Fruit fly (Drosophila melanogaster) whole organism, embryonic: ENCODE results near the gene CG7879.

Experiments used
- Asciz ChIP-seq: fragments of 200-800 bp; sonication (Bioruptor generic); optimal IDR thresholded peaks from 2 replicates; lab custom pipeline; 2017; ENCODE audit warnings: missing biosample characterization, mild to moderate bottlenecking, missing genetic modification characterization, missing genetic modification reagents
- Awh ChIP-seq: fragments of 200-800 bp; sonication (Bioruptor generic); IDR thresholded peaks from 2 replicates; pipeline ENCODE4, ENCODE4 v1.3.6; 2022; ENCODE audit warnings: missing biosample characterization, missing genetic modification characterization
- Blimp-1 ChIP-seq: fragments of 200-800 bp; sonication (Bioruptor generic); optimal IDR thresholded peaks from 3 replicates; lab custom pipeline; 2018; ENCODE audit warnings: missing biosample characterization, missing genetic modification characterization, mild to moderate bottlenecking, moderate library complexity, missing genetic modification reagents
- CG10321 ChIP-seq: fragments of 200-800 bp; sonication (Bioruptor generic); IDR thresholded peaks from 2 replicates; pipeline ENCODE4 v1.3.6; 2022; ENCODE audit warnings: missing biosample characterization, missing genetic modification characterization
- CG10565 ChIP-seq: fragments of 200-800 bp; sonication (Bioruptor generic); optimal IDR thresholded peaks from 3 replicates; lab custom pipeline; 2016; ENCODE audit warnings: missing biosample characterization, mild to moderate bottlenecking, missing genetic modification characterization
- CG12299 ChIP-seq: fragments of 200-800 bp; sonication (Bioruptor generic); optimal IDR thresholded peaks from 2 replicates; lab custom pipeline; 2018; ENCODE audit warnings: missing biosample characterization, mild to moderate bottlenecking, missing genetic modification characterization
- CG12659 ChIP-seq: fragments of 200-800 bp; sonication (Bioruptor generic); optimal IDR thresholded peaks from 3 replicates; lab custom pipeline; 2017; ENCODE audit warnings: mild to moderate bottlenecking, missing biosample characterization, missing genetic modification reagents, missing genetic modification characterization
- CG15696 ChIP-seq: fragments of 200-800 bp; sonication (Bioruptor generic); optimal IDR thresholded peaks from 2 replicates; lab custom pipeline; 2019; ENCODE audit warnings: missing biosample characterization, mild to moderate bottlenecking, missing genetic modification characterization, moderate library complexity
- CG1647 ChIP-seq: fragments of 200-800 bp; sonication (Bioruptor generic); optimal IDR thresholded peaks from 3 replicates; lab custom pipeline; 2016; ENCODE audit warnings: missing biosample characterization, missing genetic modification characterization
- CG18619 ChIP-seq: fragments of 200-800 bp; sonication (Bioruptor generic); optimal IDR thresholded peaks from 3 replicates; lab custom pipeline; 2017; ENCODE audit warnings: missing biosample characterization, mild to moderate bottlenecking, missing genetic modification characterization
- CG32772 ChIP-seq: fragments of 200-800 bp; sonication (Bioruptor generic); IDR thresholded peaks from 2 replicates; pipeline ENCODE4 v1.3.6; 2022; ENCODE audit warnings: missing biosample characterization, missing genetic modification characterization
- CG3838 ChIP-seq: fragments of 200-800 bp; sonication (Bioruptor generic); optimal IDR thresholded peaks from 3 replicates; lab custom pipeline; 2016; ENCODE audit warnings: missing biosample characterization, missing genetic modification characterization
- CG43689 ChIP-seq: fragments of 200-800 bp; sonication (Bioruptor generic); IDR thresholded peaks from 2 replicates; pipeline ENCODE4 v1.3.6; 2022; ENCODE audit warnings: missing biosample characterization, missing genetic modification characterization
- CG4617 ChIP-seq: fragments of 200-800 bp; sonication (Bioruptor generic); optimal IDR thresholded peaks from 3 replicates; lab custom pipeline; 2016; ENCODE audit warnings: missing biosample characterization, missing genetic modification characterization, borderline replicate concordance
- CG5180 ChIP-seq: fragments of 200-800 bp; sonication (Bioruptor generic); optimal IDR thresholded peaks from 3 replicates; lab custom pipeline; 2017; ENCODE audit warnings: missing biosample characterization, missing genetic modification characterization, mild to moderate bottlenecking, moderate library complexity, missing genetic modification reagents
- CG6791 ChIP-seq: fragments of 200-800 bp; sonication (Bioruptor generic); IDR thresholded peaks from 3 replicates; pipeline ENCODE4 v1.3.6; 2022; ENCODE audit warnings: missing biosample characterization, missing genetic modification characterization; ENCODE audit not compliant: partially characterized antibody
- CG7372 ChIP-seq: fragments of 200-800 bp; sonication (Bioruptor generic); IDR thresholded peaks from 2 replicates; pipeline ENCODE4 v1.3.6; 2022; ENCODE audit warnings: missing biosample characterization, missing genetic modification characterization
- CG7556 ChIP-seq: fragments of 200-800 bp; sonication (Bioruptor generic); optimal IDR thresholded peaks from 2 replicates; lab custom pipeline; 2017; ENCODE audit warnings: missing biosample characterization, mild to moderate bottlenecking, missing genetic modification characterization
- CG7839 ChIP-seq: fragments of 200-800 bp; sonication (Bioruptor generic); optimal IDR thresholded peaks from 3 replicates; lab custom pipeline; 2018; ENCODE audit warnings: missing biosample characterization, mild to moderate bottlenecking, missing genetic modification characterization, moderate library complexity
- CG9797 ChIP-seq: fragments of 200-800 bp; sonication (Bioruptor generic); optimal IDR thresholded peaks from 3 replicates; lab custom pipeline; 2018; ENCODE audit warnings: missing biosample characterization, mild to moderate bottlenecking, missing genetic modification characterization
- CG9932 ChIP-seq: fragments of 200-800 bp; sonication (Bioruptor generic); IDR thresholded peaks from 2 replicates; pipeline ENCODE4 v1.3.6; 2022; ENCODE audit warnings: missing biosample characterization, missing genetic modification characterization
- Doc3 ChIP-seq: fragments of 200-800 bp; sonication (Bioruptor generic); IDR thresholded peaks from 3 replicates; pipeline ENCODE4 v1.3.6; 2022; ENCODE audit warnings: missing biosample characterization, missing genetic modification characterization; ENCODE audit not compliant: partially characterized antibody
- Drgx ChIP-seq: fragments of 200-800 bp; sonication (Bioruptor generic); IDR thresholded peaks from 2 replicates; pipeline ENCODE4 v1.3.6; 2022; ENCODE audit warnings: missing biosample characterization, missing genetic modification characterization
- E2f2 ChIP-seq: fragments of 200-800 bp; sonication (Bioruptor generic); IDR thresholded peaks from 2 replicates; pipeline ENCODE4 v1.3.6; 2022; ENCODE audit warnings: missing biosample characterization, missing genetic modification characterization
- Eip74EF ChIP-seq, 2 experiments: fragments of 200-800 bp in 1 of 2; fragments of >200 bp in 1 of 2; sonication (Bioruptor generic) in 1 of 2; optimal IDR thresholded peaks; 2 replicates each; lab custom pipeline; 2017 to 2019; ENCODE audit warnings: missing biosample characterization in 2 of 2, missing genetic modification characterization in 2 of 2, mild to moderate bottlenecking in 1 of 2, moderate library complexity in 1 of 2
- HLH54F ChIP-seq: fragments of 200-800 bp; sonication (Bioruptor generic); optimal IDR thresholded peaks from 3 replicates; lab custom pipeline; 2016; ENCODE audit warnings: missing biosample characterization, missing genetic modification characterization
- Max ChIP-seq: fragments of 200-800 bp; sonication (Bioruptor generic); optimal IDR thresholded peaks from 2 replicates; lab custom pipeline; 2016; ENCODE audit warnings: missing biosample characterization, mild to moderate bottlenecking, missing genetic modification characterization
- NC2β ChIP-seq: fragments of 200-800 bp; sonication (Bioruptor generic); optimal IDR thresholded peaks from 2 replicates; lab custom pipeline; 2016; ENCODE audit warnings: missing biosample characterization, missing genetic modification characterization
- NfI ChIP-seq: fragments of 200-800 bp; sonication (Bioruptor generic); optimal IDR thresholded peaks from 3 replicates; lab custom pipeline; 2018; ENCODE audit warnings: missing biosample characterization, mild to moderate bottlenecking, missing genetic modification characterization, moderate library complexity
- az2 ChIP-seq: fragments of 200-800 bp; sonication (Bioruptor generic); optimal IDR thresholded peaks from 3 replicates; lab custom pipeline; 2016; ENCODE audit warnings: missing biosample characterization, missing genetic modification characterization
- btn ChIP-seq: fragments of 200-800 bp; sonication (Bioruptor generic); optimal IDR thresholded peaks from 2 replicates; lab custom pipeline; 2016; ENCODE audit warnings: missing biosample characterization, missing genetic modification characterization
- cato ChIP-seq: fragments of 200-800 bp; sonication (Bioruptor generic); optimal IDR thresholded peaks from 2 replicates; lab custom pipeline; 2016; ENCODE audit warnings: missing biosample characterization, missing genetic modification characterization, borderline replicate concordance
- crol ChIP-seq: fragments of 200-800 bp; sonication (Bioruptor generic); IDR thresholded peaks from 2 replicates; pipeline ENCODE4 v1.3.6; 2022; ENCODE audit warnings: missing biosample characterization, missing genetic modification characterization
- cwo ChIP-seq: fragments of 200-800 bp; sonication (Bioruptor generic); optimal IDR thresholded peaks from 3 replicates; lab custom pipeline; 2017; ENCODE audit warnings: missing biosample characterization, missing genetic modification characterization, mild to moderate bottlenecking, moderate library complexity, missing genetic modification reagents
- eve ChIP-seq, 2 experiments: fragments of >200 bp; optimal IDR thresholded peaks; 2 replicates each; lab custom pipeline; 2017; ENCODE audit warnings: missing biosample characterization in 2 of 2, missing genetic modification characterization in 2 of 2
- grau ChIP-seq: fragments of 200-800 bp; optimal IDR thresholded peaks from 3 replicates; lab custom pipeline; 2019; ENCODE audit warnings: missing biosample characterization, mild to moderate bottlenecking, missing genetic modification characterization, moderate library complexity
- hkb ChIP-seq, 2 experiments: fragments of 200-800 bp in 1 of 2; fragments of >200 bp in 1 of 2; sonication (Bioruptor generic) in 1 of 2; IDR thresholded peaks in 1 of 2; optimal IDR thresholded peaks in 1 of 2; 2 replicates each; pipeline versions ENCODE4 v1.3.6 to Lab custom; 2017 to 2022; ENCODE audit warnings: missing biosample characterization in 1 of 2, missing genetic modification characterization in 1 of 2
- jigr1 ChIP-seq: fragments of 200-800 bp; sonication (Bioruptor generic); IDR thresholded peaks from 3 replicates; pipeline ENCODE4 v1.3.6; 2022; ENCODE audit warnings: missing biosample characterization, missing genetic modification characterization
- lab ChIP-seq: fragments of 200-800 bp; sonication (Bioruptor generic); optimal IDR thresholded peaks from 3 replicates; lab custom pipeline; 2017; ENCODE audit warnings: missing biosample characterization, missing genetic modification characterization, mild to moderate bottlenecking, moderate library complexity, missing genetic modification reagents
- lola ChIP-seq, 3 experiments: fragments of >200 bp in 2 of 3; fragments of 200-800 bp in 1 of 3; sonication (Bioruptor generic) in 1 of 3; optimal IDR thresholded peaks; 2 replicates each; lab custom pipeline; 2017 to 2019; ENCODE audit warnings: missing biosample characterization in 3 of 3, missing genetic modification characterization in 3 of 3, mild to moderate bottlenecking in 1 of 3, moderate library complexity in 1 of 3
- pho ChIP-seq: fragments of 200-800 bp; sonication (Bioruptor generic); optimal IDR thresholded peaks from 2 replicates; lab custom pipeline; 2016; ENCODE audit warnings: missing biosample characterization, missing genetic modification characterization
- scrt ChIP-seq: fragments of 200-800 bp; sonication (Bioruptor generic); optimal IDR thresholded peaks from 2 replicates; lab custom pipeline; 2018; ENCODE audit warnings: missing biosample characterization, mild to moderate bottlenecking, missing genetic modification characterization, moderate library complexity
- sens ChIP-seq: fragments of 200-800 bp; sonication (Bioruptor generic); peaks from one replicate; lab custom pipeline; 2016; ENCODE audit warnings: missing biosample characterization, missing genetic modification characterization
- sisA ChIP-seq: fragments of 200-800 bp; sonication (Bioruptor generic); IDR thresholded peaks from 2 replicates; pipeline ENCODE4 v1.3.6; 2022; ENCODE audit warnings: missing biosample characterization, missing genetic modification characterization
- sob ChIP-seq: fragments of 200-800 bp; sonication (Bioruptor generic); IDR thresholded peaks from 2 replicates; pipeline ENCODE4 v1.3.6; 2022; ENCODE audit warnings: missing biosample characterization, missing genetic modification characterization
- toy ChIP-seq: fragments of 200-800 bp; sonication (Bioruptor generic); IDR thresholded peaks from 2 replicates; pipeline ENCODE4 v1.3.6; 2022; ENCODE audit warnings: missing biosample characterization, missing genetic modification characterization
- usp ChIP-seq: fragments of >200 bp; optimal IDR thresholded peaks from 2 replicates; lab custom pipeline; 2017; ENCODE audit warnings: missing biosample characterization, missing genetic modification characterization
- zf30C ChIP-seq: fragments of 200-800 bp; sonication (Bioruptor generic); optimal IDR thresholded peaks from 3 replicates; lab custom pipeline; 2018; ENCODE audit warnings: missing biosample characterization, mild to moderate bottlenecking, missing genetic modification characterization

Gene CG7879

dm6 chr3L:1579169-1579853, 10.9 kb upstream of the CG7879 start (continued):
- TF ChIP-seq Blimp-1 (GFP tag; lab: Kevin White, UChicago) (peak; percentile 92), CG7556 (GFP tag; lab: Kevin White, UChicago) (peak; percentile 72), sens (GFP tag; lab: Kevin White, UChicago) (peak; percentile 98), CG12659 (GFP tag; lab: Kevin White, UChicago) (peak; percentile 44), CG6791 (GFP tag; lab: Robert Waterston, UW) (no peak), CG7372 (no peak), jigr1 (GFP tag; lab: Robert Waterston, UW) (0 out of 3 replicates have a peak, but pooled peaks have one; percentile 30), usp (GFP tag; lab: Kevin White, UChicago) (no peak), CG7839 (tag; lab: Kevin White, UChicago) (peak; percentile 76), lola (GFP tag; optimal IDR thresholded peaks at IDR 0.05; lab: Kevin White, UChicago) (peak in 1 of 3 experiments; percentile 60), Drgx (GFP tag; lab: Robert Waterston, UW) (no peak), cato (GFP tag; lab: Kevin White, UChicago) (peak; percentile 47), btn (GFP tag; lab: Kevin White, UChicago) (peak; percentile 60), E2f2 (GFP tag; lab: Robert Waterston, UW) (no peak; the same call in 1 of the 2 replicates), Awh (GFP tag; lab: Robert Waterston, UW) (peak; percentile 63; the same call in 1 of the 2 replicates), sisA (peak; percentile 64), sob (peak; percentile 39; the same call in 1 of the 2 replicates), cwo (GFP tag; lab: Kevin White, UChicago) (peak; percentile 25), Max (no peak), CG43689 (GFP tag; lab: Robert Waterston, UW) (peak; percentile 45; the same call in 1 of the 2 replicates), az2 (GFP tag; lab: Kevin White, UChicago) (peak; percentile 26), Asciz (peak; percentile 92), CG10565 (GFP tag; lab: Kevin White, UChicago) (no peak), eve (GFP tag; optimal IDR thresholded peaks at IDR 0.05; lab: Kevin White, UChicago) (peak in 1 of 2 experiments; percentile 87), zf30C (GFP tag; lab: Kevin White, UChicago) (no peak), CG9797 (GFP tag; lab: Kevin White, UChicago) (peak; percentile 39), Doc3 (no peak), CG18619 (GFP tag; lab: Kevin White, UChicago) (peak; percentile 60), NC2β (GFP tag; lab: Kevin White, UChicago) (peak; percentile 50), CG1647 (GFP tag; lab: Kevin White, UChicago) (no peak), CG32772 (GFP tag; lab: Robert Waterston, UW) (0 out of 2 replicates have a peak, but pooled peaks have one; percentile 27), crol (peak; percentile 90), CG10321 (GFP tag; lab: Robert Waterston, UW) (no peak), CG9932 (GFP tag; lab: Robert Waterston, UW) (no peak), grau (peak; percentile 95), CG4617 (GFP tag; lab: Kevin White, UChicago) (peak; percentile 29), Eip74EF (GFP tag; optimal IDR thresholded peaks at IDR 0.05; lab: Kevin White, UChicago) (peak in 1 of 2 experiments; percentile 32), NfI (GFP tag; lab: Kevin White, UChicago) (peak; percentile 47), lab (GFP tag; lab: Kevin White, UChicago) (peak; percentile 70), CG15696 (tag; lab: Kevin White, UChicago) (peak; percentile 95), CG3838 (GFP tag; lab: Kevin White, UChicago) (peak; percentile 67), hkb (optimal IDR thresholded peaks at IDR 0.05; lab: Kevin White, UChicago) (no peak), hkb (GFP tag; IDR thresholded peaks at IDR 0.05; lab: Robert Waterston, UW) (peak; percentile 65), CG12299 (tag; lab: Kevin White, UChicago) (peak; percentile 51), CG5180 (peak; percentile 74), HLH54F (peak; percentile 2), scrt (GFP tag; lab: Kevin White, UChicago) (peak; percentile 44), toy (no peak), pho (peak; percentile 31)
